Fruit fly (Drosophila melanogaster) whole organism, wandering third instar larva: Measurements from ENCODE around the gene CG3168.

Source experiments
- Abd-B ChIP-seq: fragments of >200 bp; optimal IDR thresholded peaks from 2 replicates; lab custom pipeline; 2017; ENCODE audit warnings: missing biosample characterization, missing genetic modification characterization
- CG32264 ChIP-seq: fragments of 200-800 bp; sonication (Bioruptor generic); optimal IDR thresholded peaks from 2 replicates; lab custom pipeline; 2016; ENCODE audit warnings: missing biosample characterization, missing genetic modification characterization
- CG9705 ChIP-seq: fragments of 200-800 bp; sonication (Bioruptor generic); optimal IDR thresholded peaks from 2 replicates; lab custom pipeline; 2018; ENCODE audit warnings: missing biosample characterization, mild to moderate bottlenecking, missing genetic modification characterization
- CrebA ChIP-seq: fragments of 200-800 bp; sonication (Bioruptor generic); optimal IDR thresholded peaks from 2 replicates; lab custom pipeline; 2016; ENCODE audit warnings: missing biosample characterization, mild to moderate bottlenecking, missing genetic modification characterization, borderline replicate concordance
- Dfd ChIP-seq: fragments of >200 bp; optimal IDR thresholded peaks from 2 replicates; lab custom pipeline; 2017; ENCODE audit warnings: missing biosample characterization, missing genetic modification characterization
- Dif ChIP-seq: fragments of 200-275, 200-300 bp; sonication (Bioruptor generic); optimal IDR thresholded peaks from 2 replicates; lab custom pipeline; 2018; ENCODE audit warnings: missing biosample characterization, missing genetic modification characterization; ENCODE audit not compliant: partially characterized antibody
- GATAd ChIP-seq: sonication (Bioruptor generic); optimal IDR thresholded peaks from 2 replicates; lab custom pipeline; 2016; ENCODE audit warnings: missing biosample characterization, missing genetic modification characterization
- HLH106 ChIP-seq: fragments of 200-800 bp; optimal IDR thresholded peaks from 3 replicates; lab custom pipeline; 2019; ENCODE audit warnings: missing biosample characterization, mild to moderate bottlenecking, missing genetic modification characterization, moderate library complexity
- Hnf4 ChIP-seq: fragments of 200-800 bp; sonication (Bioruptor generic); optimal IDR thresholded peaks from 2 replicates; lab custom pipeline; 2016; ENCODE audit warnings: missing biosample characterization, mild to moderate bottlenecking, missing genetic modification characterization
- Hr78 ChIP-seq: fragments of >200 bp; optimal IDR thresholded peaks from 2 replicates; lab custom pipeline; 2017; ENCODE audit warnings: missing biosample characterization, missing genetic modification characterization
- Hr83 ChIP-seq: fragments of 200-300 bp; sonication (Bioruptor generic); optimal IDR thresholded peaks from 2 replicates; lab custom pipeline; 2016; ENCODE audit warnings: missing biosample characterization, mild to moderate bottlenecking, missing genetic modification characterization, moderate library complexity; ENCODE audit not compliant: poor library complexity, severe bottlenecking
- Jra ChIP-seq: sonication (Bioruptor generic); optimal IDR thresholded peaks from 2 replicates; lab custom pipeline; 2016; ENCODE audit warnings: missing biosample characterization, missing genetic modification characterization
- Mio ChIP-seq: sonication (Bioruptor generic); optimal IDR thresholded peaks from 2 replicates; lab custom pipeline; 2016; ENCODE audit warnings: missing biosample characterization, missing genetic modification characterization
- Myc ChIP-seq: fragments of >200 bp; optimal IDR thresholded peaks from 2 replicates; lab custom pipeline; 2017
- N ChIP-seq: fragments of >200 bp; optimal IDR thresholded peaks from 2 replicates; lab custom pipeline; 2018; ENCODE audit warnings: missing biosample characterization, missing external identifiers, missing genetic modification characterization
- OdsH ChIP-seq: fragments of 200-800 bp; sonication (Bioruptor generic); optimal IDR thresholded peaks from 2 replicates; lab custom pipeline; 2016; ENCODE audit warnings: missing biosample characterization, mild to moderate bottlenecking, missing genetic modification characterization
- Rel ChIP-seq, 2 experiments: fragments of 200-800 bp; sonication (Bioruptor generic) in 1 of 2; optimal IDR thresholded peaks; 2 replicates in 1 of 2; 3 replicates in 1 of 2; lab custom pipeline; 2016 to 2019; ENCODE audit warnings: mild to moderate bottlenecking in 2 of 2, missing biosample characterization in 2 of 2, missing genetic modification characterization in 2 of 2, moderate library complexity in 1 of 2
- Sp1 ChIP-seq: fragments of 200-800 bp; sonication (Bioruptor generic); optimal IDR thresholded peaks from 3 replicates; lab custom pipeline; 2019; ENCODE audit warnings: missing biosample characterization, mild to moderate bottlenecking, missing genetic modification characterization, moderate library complexity
- Vsx2 ChIP-seq: fragments of 200-300, 225-300 bp; sonication (Bioruptor generic); optimal IDR thresholded peaks from 2 replicates; lab custom pipeline; 2018; ENCODE audit warnings: missing biosample characterization, missing genetic modification characterization; ENCODE audit not compliant: partially characterized antibody
- br ChIP-seq: fragments of 200-800 bp; sonication (Bioruptor generic); optimal IDR thresholded peaks from 2 replicates; lab custom pipeline; 2016; ENCODE audit warnings: missing biosample characterization, missing genetic modification characterization
- brk ChIP-seq: fragments of 200-800 bp; sonication (Bioruptor generic); optimal IDR thresholded peaks from 2 replicates; lab custom pipeline; 2016; ENCODE audit warnings: missing biosample characterization, mild to moderate bottlenecking, missing genetic modification characterization
- dl ChIP-seq, 2 experiments: fragments of 175-275, 200-275 bp in 1 of 2; fragments of 200-275 bp in 1 of 2; sonication (Bioruptor generic); optimal IDR thresholded peaks; lab custom pipeline; 2018; ENCODE audit warnings: mild to moderate bottlenecking in 2 of 2, missing biosample characterization in 2 of 2, missing genetic modification characterization in 2 of 2, moderate library complexity in 2 of 2; ENCODE audit not compliant: partially characterized antibody in 2 of 2, insufficient read depth in 1 of 2
- dmrt93B ChIP-seq: fragments of 200-800 bp; sonication (Bioruptor generic); optimal IDR thresholded peaks from 2 replicates; lab custom pipeline; 2018; ENCODE audit warnings: missing biosample characterization, mild to moderate bottlenecking, missing genetic modification characterization
- dsf ChIP-seq: sonication (Bioruptor generic); optimal IDR thresholded peaks from 2 replicates; lab custom pipeline; 2016; ENCODE audit warnings: missing biosample characterization, missing genetic modification characterization, borderline replicate concordance
- ey ChIP-seq: fragments of 200-800 bp; sonication (Bioruptor generic); optimal IDR thresholded peaks from 2 replicates; lab custom pipeline; 2016; ENCODE audit warnings: missing biosample characterization, missing genetic modification characterization
- foxo ChIP-seq, 2 experiments: fragments of 200-800 bp; sonication (Bioruptor generic); optimal IDR thresholded peaks; 2 replicates in 1 of 2; 3 replicates in 1 of 2; lab custom pipeline; 2016 to 2017; ENCODE audit warnings: missing biosample characterization in 2 of 2, missing genetic modification characterization in 2 of 2
- fru ChIP-seq: fragments of 200-800 bp; sonication (Bioruptor generic); optimal IDR thresholded peaks from 3 replicates; lab custom pipeline; 2016; ENCODE audit warnings: missing biosample characterization, mild to moderate bottlenecking, missing genetic modification characterization
- h ChIP-seq: fragments of 200-800 bp; sonication (Bioruptor generic); optimal IDR thresholded peaks from 3 replicates; lab custom pipeline; 2016; ENCODE audit warnings: missing biosample characterization, mild to moderate bottlenecking, missing genetic modification characterization
- jim ChIP-seq: fragments of 175-275, 200-325 bp; sonication (Bioruptor generic); optimal IDR thresholded peaks from 2 replicates; lab custom pipeline; 2016; ENCODE audit warnings: missing biosample characterization, mild to moderate bottlenecking, missing genetic modification characterization
- lola ChIP-seq: fragments of >200 bp; optimal IDR thresholded peaks from 2 replicates; lab custom pipeline; 2017; ENCODE audit warnings: missing biosample characterization, missing genetic modification characterization
- pan ChIP-seq: fragments of >200 bp; optimal IDR thresholded peaks from 2 replicates; lab custom pipeline; 2017
- psq ChIP-seq: fragments of 200-800 bp; sonication (Bioruptor generic); optimal IDR thresholded peaks from 3 replicates; lab custom pipeline; 2017; ENCODE audit warnings: missing biosample characterization, mild to moderate bottlenecking, missing genetic modification characterization, moderate library complexity
- rgr ChIP-seq: fragments of 200-800 bp; sonication (Bioruptor generic); optimal IDR thresholded peaks from 3 replicates; lab custom pipeline; 2016; ENCODE audit warnings: missing biosample characterization, mild to moderate bottlenecking, missing genetic modification characterization
- sage ChIP-seq: fragments of 200-800 bp; sonication (Bioruptor generic); optimal IDR thresholded peaks from 2 replicates; lab custom pipeline; 2016; ENCODE audit warnings: missing biosample characterization, mild to moderate bottlenecking, missing genetic modification characterization
- sv ChIP-seq: fragments of 200-800 bp; sonication (Bioruptor generic); optimal IDR thresholded peaks from 3 replicates; lab custom pipeline; 2016; ENCODE audit warnings: missing biosample characterization, missing genetic modification characterization
- tai ChIP-seq: sonication (Bioruptor generic); optimal IDR thresholded peaks from 2 replicates; lab custom pipeline; 2016; ENCODE audit warnings: missing biosample characterization, missing genetic modification characterization
- usp ChIP-seq: fragments of >200 bp; optimal IDR thresholded peaks from 2 replicates; lab custom pipeline; 2017; ENCODE audit warnings: missing biosample characterization, missing genetic modification characterization
- woc ChIP-seq: sonication (Bioruptor generic); optimal IDR thresholded peaks from 2 replicates; lab custom pipeline; 2016; ENCODE audit warnings: missing biosample characterization, mild to moderate bottlenecking, missing genetic modification characterization

CG3168 gene

dm6 chrX:6744088-6744487 lies 4.3 kb upstream of the CG3168 start, which contains the start of gene RpL17 (continued):
- no peak for TF ChIP-seq CrebA (GFP tag; lab: Kevin White, UChicago)
- TF ChIP-seq CG32264 (GFP tag; lab: Kevin White, UChicago): no peak
- TF ChIP-seq pan (lab: Kevin White, UChicago): no peak
- TF ChIP-seq Mio (GFP tag; lab: Kevin White, UChicago): peak; percentile 64
- peak; percentile 65 for TF ChIP-seq ey (GFP tag; lab: Kevin White, UChicago)
- peak; percentile 83 for TF ChIP-seq Hnf4 (GFP tag; lab: Kevin White, UChicago)
- peak; percentile 67 for TF ChIP-seq psq (GFP tag; lab: Kevin White, UChicago)
- TF ChIP-seq usp: no peak
- peak; percentile 92 for TF ChIP-seq rgr (GFP tag; lab: Kevin White, UChicago)
- TF ChIP-seq Abd-B: no peak
- no peak for TF ChIP-seq dl (GFP tag; optimal IDR thresholded peaks at IDR 0.05; lab: Kevin White, UChicago; ENCODE audit: insufficient read depth in 1 of 2, partially characterized antibody in 2 of 2)

- TF ChIP-seq foxo (GFP tag; optimal IDR thresholded peaks at IDR 0.05; lab: Kevin White, UChicago): peak in 1 of 2 experiments; percentile 3
- TF ChIP-seq jim (GFP tag; lab: Kevin White, UChicago): no peak
- TF ChIP-seq N: no peak
- peak; percentile 17 for TF ChIP-seq ey (GFP tag; lab: Kevin White, UChicago)
- TF ChIP-seq dl (GFP tag; optimal IDR thresholded peaks at IDR 0.05; lab: Kevin White, UChicago; ENCODE audit: insufficient read depth in 1 of 2, partially characterized antibody in 2 of 2): no peak
- TF ChIP-seq, all 38 proteins: peak for 2
Measured at dm6 chrX:6743192-6743591, 3.4 kb upstream of the CG3168 start.

dm6 chrX:6741184-6741586 lies 1.4 kb upstream of the CG3168 start:
- no peak for TF ChIP-seq Rel (GFP tag; optimal IDR thresholded peaks at IDR 0.05; lab: Kevin White, UChicago)
- TF ChIP-seq Rel (tag; optimal IDR thresholded peaks at IDR 0.05; lab: Kevin White, UChicago): no peak
- TF ChIP-seq dmrt93B (GFP tag; lab: Kevin White, UChicago): no peak
- TF ChIP-seq HLH106 (tag; lab: Kevin White, UChicago): peak; percentile 22
- peak; percentile 16 for TF ChIP-seq Myc (lab: Kevin White, UChicago)
- TF ChIP-seq Hr83: no peak
- TF ChIP-seq pan (lab: Kevin White, UChicago): no peak
- TF ChIP-seq dl (GFP tag; optimal IDR thresholded peaks at IDR 0.05; lab: Kevin White, UChicago; ENCODE audit: insufficient read depth in 1 of 2, partially characterized antibody in 2 of 2): no peak
- TF ChIP-seq Dfd (GFP tag; lab: Kevin White, UChicago): no peak
- peak; percentile 39 for TF ChIP-seq sv
- TF ChIP-seq Sp1: no peak
- no peak for TF ChIP-seq CG32264 (GFP tag; lab: Kevin White, UChicago)
- TF ChIP-seq N: no peak
- TF ChIP-seq OdsH (GFP tag; lab: Kevin White, UChicago): no peak
- TF ChIP-seq CrebA (GFP tag; lab: Kevin White, UChicago): no peak
- TF ChIP-seq sage (GFP tag; lab: Kevin White, UChicago): no peak
- TF ChIP-seq GATAd (GFP tag; lab: Kevin White, UChicago): no peak
- TF ChIP-seq h (GFP tag; lab: Kevin White, UChicago): peak; percentile 48
- TF ChIP-seq tai: no peak
- no peak for TF ChIP-seq woc
- no peak for TF ChIP-seq Hr78 (GFP tag; lab: Kevin White, UChicago)
- TF ChIP-seq Mio (GFP tag; lab: Kevin White, UChicago): no peak
- TF ChIP-seq foxo (GFP tag; optimal IDR thresholded peaks at IDR 0.05; lab: Kevin White, UChicago): peak in 1 of 2 experiments; percentile 50
- TF ChIP-seq brk (GFP tag; lab: Kevin White, UChicago): peak; percentile 64
- peak; percentile 53 for TF ChIP-seq Hnf4 (GFP tag; lab: Kevin White, UChicago)
- TF ChIP-seq dsf: no peak
- peak; percentile 4 for TF ChIP-seq br (GFP tag; lab: Kevin White, UChicago)
- TF ChIP-seq psq (GFP tag; lab: Kevin White, UChicago): no peak
- no peak for TF ChIP-seq lola
- TF ChIP-seq Abd-B: no peak
- no peak for TF ChIP-seq Vsx2
- no peak for TF ChIP-seq Dif
- no peak for TF ChIP-seq jim (GFP tag; lab: Kevin White, UChicago)
- TF ChIP-seq rgr (GFP tag; lab: Kevin White, UChicago): peak; percentile 29
- no peak for TF ChIP-seq ey (GFP tag; lab: Kevin White, UChicago)
- TF ChIP-seq usp: no peak
- peak; percentile 41 for TF ChIP-seq fru (GFP tag; lab: Kevin White, UChicago)
- TF ChIP-seq CG9705 (GFP tag; lab: Kevin White, UChicago): no peak
- TF ChIP-seq Jra: no peak
